Worm (Caenorhabditis elegans): Measurements from ENCODE around the gene C33A11.2.
A peak's percentile ranks its signal among the peaks of the same experiment; 100 is the strongest.

The C33A11.2 gene

ce11 chrX:15365235-15365634, 557 bp upstream of the C33A11.2 start (continued):
- TF ChIP-seq him-1 (tag; optimal IDR thresholded peaks at IDR 0.05), result no peak
- TF ChIP-seq lsy-27 (tag; optimal IDR thresholded peaks at IDR 0.05; ENCODE audit: borderline replicate concordance, insufficient read depth), result no peak
- peak; percentile 16 for TF ChIP-seq tbp1 (GFP tag; optimal IDR thresholded peaks at IDR 0.05)
- no peak for TF ChIP-seq sptf-2 (GFP tag; optimal IDR thresholded peaks at IDR 0.05)
- TF ChIP-seq attf-3 (GFP tag; conservative IDR thresholded peaks at IDR 0.05), result no peak
- TF ChIP-seq F55B11.4 (tag; optimal IDR thresholded peaks at IDR 0.05; ENCODE audit: borderline replicate concordance, insufficient read depth), result no peak
- TF ChIP-seq nhr-80 (tag; optimal IDR thresholded peaks at IDR 0.05), result no peak
- peak; percentile 17 for TF ChIP-seq tlf-1 (GFP tag; optimal IDR thresholded peaks at IDR 0.05)
- no peak for TF ChIP-seq nfya-2 (GFP tag; IDR thresholded peaks at IDR 0.05)
- no peak for TF ChIP-seq rec-8 (tag; optimal IDR thresholded peaks at IDR 0.05)
- no peak for TF ChIP-seq ceh-79 (tag; optimal IDR thresholded peaks at IDR 0.05)
- no peak for TF ChIP-seq fkh-3 (tag; optimal IDR thresholded peaks at IDR 0.05)
- no peak for TF ChIP-seq B0035.1 (tag; optimal IDR thresholded peaks at IDR 0.05)
- TF ChIP-seq bed-1 (GFP tag; IDR thresholded peaks at IDR 0.05), result no peak
- TF ChIP-seq attf-6 (GFP tag; IDR thresholded peaks at IDR 0.05), result no peak
- TF ChIP-seq ztf-18 (tag; optimal IDR thresholded peaks at IDR 0.05), result no peak
- no peak for TF ChIP-seq B0261.1 (tag; optimal IDR thresholded peaks at IDR 0.05)
- TF ChIP-seq ceh-40 (GFP tag; IDR thresholded peaks at IDR 0.05), result no peak
- TF ChIP-seq ets-4 (GFP tag; optimal IDR thresholded peaks at IDR 0.05), result no peak
- no peak for TF ChIP-seq lir-1 (GFP tag; conservative IDR thresholded peaks at IDR 0.05)
- TF ChIP-seq madf-8 (GFP tag; conservative IDR thresholded peaks at IDR 0.05), result no peak
- TF ChIP-seq dpl-1 (GFP tag; optimal IDR thresholded peaks at IDR 0.05), result no peak
- TF ChIP-seq hsf-1 (GFP tag; IDR thresholded peaks at IDR 0.05), result no peak
- peak; percentile 3 for TF ChIP-seq ztf-26 (tag; optimal IDR thresholded peaks at IDR 0.05)
- no peak for TF ChIP-seq akir-1 (GFP tag; optimal IDR thresholded peaks at IDR 0.05)
- peak; percentile 76 for TF ChIP-seq attf-5 (GFP tag; optimal IDR thresholded peaks at IDR 0.05)
- TF ChIP-seq madf-6 (GFP tag; IDR thresholded peaks at IDR 0.05), result no peak
- no peak for TF ChIP-seq dpff-1 (tag; optimal IDR thresholded peaks at IDR 0.05)
- no peak for TF ChIP-seq Y53F4B.3 (GFP tag; IDR thresholded peaks at IDR 0.05)
- TF ChIP-seq nfya-1 (tag; optimal IDR thresholded peaks at IDR 0.05; ENCODE audit: borderline replicate concordance, insufficient read depth), result no peak
- no peak for TF ChIP-seq cebp-1 (GFP tag; IDR thresholded peaks at IDR 0.05)
- TF ChIP-seq cebp-1 (tag; optimal IDR thresholded peaks at IDR 0.05), result peak; percentile 81
- TF ChIP-seq athp-1 (tag; optimal IDR thresholded peaks at IDR 0.05), result no peak
- no peak for TF ChIP-seq tbx-9 (tag; optimal IDR thresholded peaks at IDR 0.05; ENCODE audit: borderline replicate concordance)
- no peak for TF ChIP-seq nhr-90 (tag; optimal IDR thresholded peaks at IDR 0.05)
- no peak for TF ChIP-seq let-607 (tag; optimal IDR thresholded peaks at IDR 0.05)
- TF ChIP-seq C17E4.6 (GFP tag; IDR thresholded peaks at IDR 0.05), result no peak
- TF ChIP-seq F23B12.7 (tag; optimal IDR thresholded peaks at IDR 0.05; ENCODE audit: insufficient read depth), result no peak
- TF ChIP-seq nhr-179 (tag; optimal IDR thresholded peaks at IDR 0.05), result no peak
- TF ChIP-seq mel-28 (tag; optimal IDR thresholded peaks at IDR 0.05; ENCODE audit: borderline replicate concordance), result no peak
- no peak for TF ChIP-seq snpc-1.1 (tag; optimal IDR thresholded peaks at IDR 0.05; ENCODE audit: insufficient read depth)
- no peak for TF ChIP-seq pha-4 (tag; optimal IDR thresholded peaks at IDR 0.05)
- peak; percentile 64 for TF ChIP-seq rcor-1 (GFP tag; IDR thresholded peaks at IDR 0.05)
- no peak for TF ChIP-seq F39B2.1 (GFP tag; IDR thresholded peaks at IDR 0.05)
- TF ChIP-seq zim-3 (tag; optimal IDR thresholded peaks at IDR 0.05), result no peak
- no peak for TF ChIP-seq Y79H2A.3 (GFP tag; conservative IDR thresholded peaks at IDR 0.05)
- no peak for TF ChIP-seq lsl-1 (GFP tag; optimal IDR thresholded peaks at IDR 0.05)
